Fruit fly (Drosophila melanogaster) whole organism, wandering third instar larva: ENCODE data around the gene CG15876.

ENCODE experiments used
- Abd-B ChIP-seq: fragments of >200 bp; optimal IDR thresholded peaks from 2 replicates; lab custom pipeline; 2017; ENCODE audit warnings: missing biosample characterization, missing genetic modification characterization
- Hr78 ChIP-seq: fragments of >200 bp; optimal IDR thresholded peaks from 2 replicates; lab custom pipeline; 2017; ENCODE audit warnings: missing biosample characterization, missing genetic modification characterization
- fru ChIP-seq: fragments of 200-800 bp; sonication (Bioruptor generic); optimal IDR thresholded peaks from 3 replicates; lab custom pipeline; 2016; ENCODE audit warnings: missing biosample characterization, mild to moderate bottlenecking, missing genetic modification characterization
- h ChIP-seq: fragments of 200-800 bp; sonication (Bioruptor generic); optimal IDR thresholded peaks from 3 replicates; lab custom pipeline; 2016; ENCODE audit warnings: missing biosample characterization, mild to moderate bottlenecking, missing genetic modification characterization
- rgr ChIP-seq: fragments of 200-800 bp; sonication (Bioruptor generic); optimal IDR thresholded peaks from 3 replicates; lab custom pipeline; 2016; ENCODE audit warnings: missing biosample characterization, mild to moderate bottlenecking, missing genetic modification characterization

DNA sequence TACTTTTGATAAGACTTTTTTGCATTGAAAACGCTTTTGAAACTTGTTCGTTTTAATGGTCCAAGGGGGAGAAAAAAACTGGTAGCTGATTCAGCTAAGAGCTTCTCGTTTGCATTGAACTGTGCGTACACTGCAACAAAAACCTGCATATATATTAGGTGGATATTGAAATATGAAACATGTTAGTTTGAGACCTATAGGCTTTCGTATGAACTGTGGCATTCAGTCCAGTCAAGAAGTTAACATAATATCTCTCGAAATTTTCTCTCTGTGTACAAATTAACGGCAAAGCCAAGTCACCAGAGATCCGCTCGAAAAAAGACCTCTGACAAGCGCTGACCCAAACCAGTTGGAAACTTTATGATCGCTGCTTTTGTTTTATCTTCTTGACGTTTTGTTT lies 3.4 kb upstream of the CG15876 start:
- peak; percentile 86 for TF ChIP-seq fru (GFP tag; lab: Kevin White, UChicago)
- TF ChIP-seq Hr78 (GFP tag; lab: Kevin White, UChicago), result no peak
- TF ChIP-seq h (GFP tag; lab: Kevin White, UChicago), result peak; percentile 88
- TF ChIP-seq rgr (GFP tag; lab: Kevin White, UChicago), result peak; percentile 83
- TF ChIP-seq Abd-B (GFP tag; lab: Kevin White, UChicago), result no peak
